Worm (Caenorhabditis elegans) whole organism, L4/young adult: ENCODE data around the gene pink-1.

Experiments used
- W03F9.2 ChIP-seq: fragments of 150-350 bp; optimal IDR thresholded peaks from 2 replicates; lab custom pipeline; 2014; ENCODE audit warnings: missing biosample characterization, missing genetic modification characterization
- dao-5 ChIP-seq: sonication (generic microtip); optimal IDR thresholded peaks from 2 replicates; lab custom pipeline; 2016; ENCODE audit warnings: missing genotype, missing genetic modification characterization, moderate library complexity, missing compliant biosample characterization
- him-1 ChIP-seq: sonication (generic microtip); optimal IDR thresholded peaks from 2 replicates; lab custom pipeline; 2016; ENCODE audit warnings: missing genotype, missing genetic modification reagents, missing genetic modification characterization, missing compliant biosample characterization

The pink-1 gene

ce11 chrII:5395594-5395993 is at the start of gene pink-1:
Gene pink-1, minus strand, starts transcription at chrII:5395694.
- no peak for TF ChIP-seq him-1
- no peak for TF ChIP-seq dao-5 (tag; lab: Kevin White, UChicago)
- no peak for TF ChIP-seq W03F9.2 (tag; lab: Kevin White, UChicago)

- TF ChIP-seq him-1 (no peak), W03F9.2 (tag; lab: Kevin White, UChicago) (no peak), dao-5 (tag; lab: Kevin White, UChicago) (no peak)
Measured at ce11 chrII:5437586-5437985, 42.1 kb upstream of the pink-1 start, which contains the start of gene F07F6.1. Gene F07F6.1, plus strand, starts transcription at chrII:5437886.

- no peak for TF ChIP-seq W03F9.2 (tag; lab: Kevin White, UChicago)
- no peak for TF ChIP-seq dao-5 (tag; lab: Kevin White, UChicago)
- no peak for TF ChIP-seq him-1
Measured at ce11 chrII:5436833-5437232, 41.3 kb upstream of the pink-1 start, which contains the start of gene dct-5. Gene dct-5, minus strand, starts transcription at chrII:5436933.

ce11 chrII:5433069-5433468 is 37.6 kb upstream of the pink-1 start, which contains the start of gene srx-114:
Gene srx-114, minus strand, starts transcription at chrII:5433169.
- TF ChIP-seq him-1 (no peak), W03F9.2 (tag; lab: Kevin White, UChicago) (no peak), dao-5 (tag; lab: Kevin White, UChicago) (no peak)

- TF ChIP-seq dao-5 (tag; lab: Kevin White, UChicago) = no peak
- TF ChIP-seq W03F9.2 (tag; lab: Kevin White, UChicago) = peak; percentile 6
Measured at ce11 chrII:5429522-5430257, 34.2 kb upstream of the pink-1 start, which contains the start of the genes F07F6.4 and F07F6.2. Gene F07F6.4, minus strand, starts transcription at chrII:5429572. Gene F07F6.2, plus strand, starts transcription at chrII:5430207.

ce11 chrII:5426470-5426869 is 31.0 kb upstream of the pink-1 start:
- TF ChIP-seq dao-5 (tag; lab: Kevin White, UChicago) = no peak
- TF ChIP-seq W03F9.2 (tag; lab: Kevin White, UChicago) = no peak
- no peak for TF ChIP-seq him-1

ce11 chrII:5426054-5426453 is 30.6 kb upstream of the pink-1 start:
- TF ChIP-seq W03F9.2 (tag; lab: Kevin White, UChicago) = no peak
- TF ChIP-seq him-1 = no peak
- no peak for TF ChIP-seq dao-5 (tag; lab: Kevin White, UChicago)

- TF ChIP-seq dao-5 (tag; lab: Kevin White, UChicago) = no peak
Measured at ce11 chrII:5425633-5426032, 30.1 kb upstream of the pink-1 start, which contains the start of gene F07F6.8. Gene F07F6.8, minus strand, starts transcription at chrII:5425733.

ce11 chrII:5423832-5424231 is 28.3 kb upstream of the pink-1 start, which contains the start of gene F07F6.7:
Gene F07F6.7, minus strand, starts transcription at chrII:5423858.
- TF ChIP-seq him-1 (no peak), W03F9.2 (tag; lab: Kevin White, UChicago) (no peak), dao-5 (tag; lab: Kevin White, UChicago) (no peak)

ce11 chrII:5420947-5421614 is 25.6 kb upstream of the pink-1 start, which contains the start of gene tofu-6:
Gene tofu-6, plus strand, starts transcription at chrII:5421248.
- no peak for TF ChIP-seq him-1
- TF ChIP-seq W03F9.2 (tag; lab: Kevin White, UChicago) = no peak
- no peak for TF ChIP-seq dao-5 (tag; lab: Kevin White, UChicago)

ce11 chrII:5418929-5419328 is 23.4 kb upstream of the pink-1 start, which contains the start of gene EEED8.15:
Gene EEED8.15, plus strand, starts transcription at chrII:5419229.
- TF ChIP-seq dao-5 (tag; lab: Kevin White, UChicago) (no peak), W03F9.2 (tag; lab: Kevin White, UChicago) (no peak), him-1 (no peak)

ce11 chrII:5418317-5418716 is 22.8 kb upstream of the pink-1 start:
- TF ChIP-seq him-1 = no peak
- TF ChIP-seq dao-5 (tag; lab: Kevin White, UChicago) = no peak

- TF ChIP-seq dao-5 (tag; lab: Kevin White, UChicago) (no peak), W03F9.2 (tag; lab: Kevin White, UChicago) (no peak), him-1 (no peak)
Measured at ce11 chrII:5417905-5418304, 22.4 kb upstream of the pink-1 start.

- TF ChIP-seq him-1 = no peak
Measured at ce11 chrII:5416204-5416764, 20.8 kb upstream of the pink-1 start, which contains the start of gene EEED8.2. Gene EEED8.2, plus strand, starts transcription at chrII:5416714.
